Fruit fly (Drosophila melanogaster) whole organism, wandering third instar larva: ENCODE data around the gene CG3568.

Experiments
- Hnf4 ChIP-seq: fragments of 200-800 bp; sonication (Bioruptor generic); optimal IDR thresholded peaks from 2 replicates; lab custom pipeline; 2016; ENCODE audit warnings: missing biosample characterization, mild to moderate bottlenecking, missing genetic modification characterization
- Hr78 ChIP-seq: fragments of >200 bp; optimal IDR thresholded peaks from 2 replicates; lab custom pipeline; 2017; ENCODE audit warnings: missing biosample characterization, missing genetic modification characterization
- Sp1 ChIP-seq: fragments of 200-800 bp; sonication (Bioruptor generic); optimal IDR thresholded peaks from 3 replicates; lab custom pipeline; 2019; ENCODE audit warnings: missing biosample characterization, mild to moderate bottlenecking, missing genetic modification characterization, moderate library complexity
- fru ChIP-seq: fragments of 200-800 bp; sonication (Bioruptor generic); optimal IDR thresholded peaks from 3 replicates; lab custom pipeline; 2016; ENCODE audit warnings: missing biosample characterization, mild to moderate bottlenecking, missing genetic modification characterization
- h ChIP-seq: fragments of 200-800 bp; sonication (Bioruptor generic); optimal IDR thresholded peaks from 3 replicates; lab custom pipeline; 2016; ENCODE audit warnings: missing biosample characterization, mild to moderate bottlenecking, missing genetic modification characterization
- psq ChIP-seq: fragments of 200-800 bp; sonication (Bioruptor generic); optimal IDR thresholded peaks from 3 replicates; lab custom pipeline; 2017; ENCODE audit warnings: missing biosample characterization, mild to moderate bottlenecking, missing genetic modification characterization, moderate library complexity
- tai ChIP-seq: sonication (Bioruptor generic); optimal IDR thresholded peaks from 2 replicates; lab custom pipeline; 2016; ENCODE audit warnings: missing biosample characterization, missing genetic modification characterization

DNA sequence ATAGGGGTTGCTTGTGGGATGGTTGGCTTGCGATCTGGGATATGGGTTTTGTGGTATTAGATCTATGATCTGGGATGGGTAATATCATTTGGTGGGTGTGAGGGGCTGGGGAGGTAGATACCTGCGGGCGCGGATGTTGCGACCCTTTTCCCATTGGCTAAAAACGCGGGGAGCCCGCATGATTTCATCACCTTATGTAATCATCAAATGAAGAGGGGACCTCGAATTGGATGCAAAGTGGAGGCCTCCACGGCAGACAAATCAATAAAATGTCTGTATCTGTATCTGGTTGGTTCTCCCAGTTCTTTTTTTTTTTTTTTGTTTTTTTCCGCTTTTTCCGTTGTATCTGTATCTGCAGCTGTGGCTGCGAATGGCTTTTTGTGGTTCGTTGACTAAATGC lies 46.6 kb downstream of the CG3568 start:
- no peak for TF ChIP-seq h (GFP tag; lab: Kevin White, UChicago)
- no peak for TF ChIP-seq Hnf4 (GFP tag; lab: Kevin White, UChicago)
- no peak for TF ChIP-seq psq (GFP tag; lab: Kevin White, UChicago)
- TF ChIP-seq Hr78 (GFP tag; lab: Kevin White, UChicago): no peak
- TF ChIP-seq fru (GFP tag; lab: Kevin White, UChicago): no peak
- TF ChIP-seq Sp1: no peak
- TF ChIP-seq tai (GFP tag; lab: Kevin White, UChicago): no peak
